Worm (Caenorhabditis elegans) whole organism, L1 larva: Measurements from ENCODE around the gene mdt-26.
A peak's percentile ranks its signal among the peaks of the same experiment; 100 is the strongest.

Experiments
- ceh-82 ChIP-seq, 3 experiments: fragments of 150-350 bp in 1 of 3; sonication (generic microtip) in 2 of 3; optimal IDR thresholded peaks; 2 replicates each; lab custom pipeline; 2014 to 2017; ENCODE audit warnings: missing biosample characterization in 3 of 3, missing genetic modification characterization in 3 of 3
- ceh-88 ChIP-seq: fragments of 200-800 bp; sonication (Bioruptor generic); IDR thresholded peaks from 2 replicates; pipeline ENCODE4 v1.3.6; 2022; ENCODE audit warnings: missing genetic modification characterization, missing compliant biosample characterization
- ces-1 ChIP-seq: fragments of 150-350 bp; optimal IDR thresholded peaks from 2 replicates; lab custom pipeline; 2014; ENCODE audit warnings: missing biosample characterization, missing genetic modification reagents, missing genetic modification characterization
- dpl-1 ChIP-seq, 3 experiments: fragments of 150-350 bp in 2 of 3; sonication (generic microtip) in 1 of 3; optimal IDR thresholded peaks; 2 replicates each; lab custom pipeline; 2014 to 2017; ENCODE audit warnings: missing biosample characterization in 3 of 3, missing genetic modification characterization in 3 of 3, missing genetic modification reagents in 3 of 3
- efl-3 ChIP-seq: fragments of 200-800 bp; sonication (Bioruptor generic); optimal IDR thresholded peaks from 2 replicates; lab custom pipeline; 2018; ENCODE audit warnings: mild to moderate bottlenecking, missing genetic modification characterization, missing compliant biosample characterization
- egl-13 ChIP-seq: sonication (generic microtip); optimal IDR thresholded peaks from 2 replicates; lab custom pipeline; 2016; ENCODE audit warnings: missing genotype, missing genetic modification reagents, missing genetic modification characterization, missing compliant biosample characterization
- egl-27 ChIP-seq, 2 experiments: fragments of 150-350 bp in 1 of 2; sonication (generic microtip); optimal IDR thresholded peaks; 3 replicates each; lab custom pipeline; 2017 to 2018; ENCODE audit warnings: missing biosample characterization in 2 of 2, missing genetic modification characterization in 2 of 2, missing genetic modification reagents in 2 of 2
- elt-2 ChIP-seq: sonication (generic microtip); optimal IDR thresholded peaks from 2 replicates; lab custom pipeline; 2016; ENCODE audit warnings: missing genetic modification characterization, mild to moderate bottlenecking, inconsistent platforms, missing compliant biosample characterization, missing genetic modification reagents
- ets-5 ChIP-seq: fragments of 200-800 bp; sonication (Bioruptor generic); IDR thresholded peaks from 2 replicates; pipeline ENCODE4 v1.3.6; 2022; ENCODE audit warnings: missing genetic modification characterization, missing compliant biosample characterization
- fkh-10 ChIP-seq: sonication (generic microtip); optimal IDR thresholded peaks from 2 replicates; lab custom pipeline; 2017; ENCODE audit warnings: missing biosample characterization, missing genetic modification reagents, missing genetic modification characterization
- fkh-8 ChIP-seq: sonication (generic microtip); optimal IDR thresholded peaks from 2 replicates; lab custom pipeline; 2016; ENCODE audit warnings: mild to moderate bottlenecking, missing genetic modification characterization, missing compliant biosample characterization
- irx-1 ChIP-seq: sonication (generic microtip); optimal IDR thresholded peaks from 2 replicates; lab custom pipeline; 2016; ENCODE audit warnings: missing genetic modification characterization, missing compliant biosample characterization
- isw-1 ChIP-seq: fragments of 200-800 bp; sonication (Bioruptor generic); IDR thresholded peaks from 2 replicates; pipeline ENCODE4 v1.3.6; 2022; ENCODE audit warnings: missing genetic modification characterization, missing compliant biosample characterization
- lin-14 ChIP-seq: fragments of 200-800 bp; sonication (Bioruptor generic); optimal IDR thresholded peaks from 2 replicates; lab custom pipeline; 2018; ENCODE audit warnings: mild to moderate bottlenecking, missing genetic modification characterization, moderate library complexity, missing compliant biosample characterization
- lin-15B ChIP-seq: fragments of 150-350 bp; sonication (generic microtip); optimal IDR thresholded peaks from 3 replicates; lab custom pipeline; 2014; ENCODE audit warnings: missing biosample characterization, missing genetic modification characterization
- nhr-11 ChIP-seq: fragments of 150-350 bp; optimal IDR thresholded peaks from 2 replicates; lab custom pipeline; 2014; ENCODE audit warnings: missing biosample characterization, missing genetic modification characterization
- nhr-12 ChIP-seq: sonication (generic microtip); optimal IDR thresholded peaks from 2 replicates; lab custom pipeline; 2017; ENCODE audit warnings: missing biosample characterization, missing genetic modification characterization
- nhr-20 ChIP-seq: sonication (generic microtip); optimal IDR thresholded peaks from 2 replicates; lab custom pipeline; 2016; ENCODE audit warnings: mild to moderate bottlenecking, missing genetic modification characterization, missing compliant biosample characterization
- nhr-28 ChIP-seq: fragments of 150-350 bp; optimal IDR thresholded peaks from 2 replicates; lab custom pipeline; 2014; ENCODE audit warnings: missing biosample characterization, missing genetic modification characterization
- nhr-47 ChIP-seq: sonication (generic microtip); optimal IDR thresholded peaks from 2 replicates; lab custom pipeline; 2016; ENCODE audit warnings: mild to moderate bottlenecking, missing genetic modification characterization, moderate library complexity, missing compliant biosample characterization
- nhr-76 ChIP-seq: sonication (generic microtip); optimal IDR thresholded peaks from 2 replicates; lab custom pipeline; 2017; ENCODE audit warnings: missing biosample characterization, missing genetic modification characterization
- nhr-77 ChIP-seq: fragments of 150-350 bp; optimal IDR thresholded peaks from 2 replicates; lab custom pipeline; 2014; ENCODE audit warnings: missing biosample characterization, missing genetic modification characterization
- nhr-85 ChIP-seq: sonication (generic microtip); peaks from one replicate; lab custom pipeline; 2016; ENCODE audit warnings: missing genetic modification characterization, inconsistent platforms, missing compliant biosample characterization
- pax-3 ChIP-seq: fragments of 200-800 bp; sonication (Bioruptor generic); optimal IDR thresholded peaks from 2 replicates; lab custom pipeline; 2018; ENCODE audit warnings: mild to moderate bottlenecking, missing genetic modification characterization, moderate library complexity, missing compliant biosample characterization
- pqm-1 ChIP-seq: sonication (generic microtip); optimal IDR thresholded peaks from 3 replicates; lab custom pipeline; 2017; ENCODE audit warnings: missing biosample characterization, missing genetic modification characterization
- skn-1 ChIP-seq: fragments of 150-350 bp; optimal IDR thresholded peaks from 2 replicates; lab custom pipeline; 2014; ENCODE audit warnings: missing biosample characterization, missing genetic modification characterization
- swsn-7 ChIP-seq: sonication (generic microtip); optimal IDR thresholded peaks from 2 replicates; lab custom pipeline; 2016; ENCODE audit warnings: missing genetic modification characterization, missing compliant biosample characterization
- tbx-2 ChIP-seq: sonication (generic microtip); optimal IDR thresholded peaks from 2 replicates; lab custom pipeline; 2016; ENCODE audit warnings: missing genetic modification characterization, missing compliant biosample characterization
- unc-30 ChIP-seq: sonication (generic microtip); optimal IDR thresholded peaks from 2 replicates; lab custom pipeline; 2017; ENCODE audit warnings: missing biosample characterization, missing genetic modification characterization
- unc-62 ChIP-seq: fragments of 150-350 bp; optimal IDR thresholded peaks from 2 replicates; lab custom pipeline; 2014; ENCODE audit warnings: missing biosample characterization, missing genetic modification reagents, missing genetic modification characterization
- unc-86 ChIP-seq: sonication (generic microtip); optimal IDR thresholded peaks from 2 replicates; lab custom pipeline; 2016; ENCODE audit warnings: missing genetic modification characterization, missing compliant biosample characterization
- unc-98 ChIP-seq: fragments of 200-800 bp; sonication (Bioruptor generic); IDR thresholded peaks from 2 replicates; pipeline ENCODE4 v1.3.6; 2022; ENCODE audit warnings: missing genetic modification characterization, missing compliant biosample characterization
- zag-1 ChIP-seq: fragments of 150-350 bp; optimal IDR thresholded peaks from 2 replicates; lab custom pipeline; 2014; ENCODE audit warnings: missing biosample characterization, missing genetic modification characterization
- ztf-11 ChIP-seq, 2 experiments: sonication (generic microtip); optimal IDR thresholded peaks; 2 replicates each; lab custom pipeline; 2016 to 2017; ENCODE audit warnings: missing genetic modification characterization in 2 of 2, missing biosample characterization in 1 of 2, missing compliant biosample characterization in 1 of 2

mdt-26 gene

DNA sequence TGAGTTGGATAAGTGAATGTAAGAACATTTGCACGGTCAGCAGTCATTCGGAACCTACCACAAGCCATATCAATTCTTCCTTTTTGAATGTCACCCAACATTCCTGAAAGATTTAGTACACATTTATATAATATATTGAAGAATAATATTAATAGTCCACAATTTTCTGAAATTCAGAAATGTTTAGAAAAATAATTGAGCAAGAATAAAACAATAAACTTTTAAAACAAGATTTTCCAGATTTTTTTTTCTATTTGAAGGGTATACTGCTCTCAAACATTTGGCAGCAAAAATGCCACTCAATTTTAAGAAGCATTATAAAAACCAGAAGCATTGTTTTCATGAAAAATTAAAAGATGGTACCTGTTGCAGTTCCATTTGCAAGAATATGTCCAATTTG lies 24.2 kb upstream of the mdt-26 start, which contains the start of gene F59E12.8:
Gene F59E12.8 (minus strand): TSS at position 101 of the 400 bp plus-strand sequence.
- TF ChIP-seq unc-86 (tag; lab: Kevin White, UChicago) (no peak), lin-15B (tag; lab: Kevin White, UChicago) (no peak), pqm-1 (no peak), unc-30 (tag; lab: Kevin White, UChicago) (no peak), egl-27 (tag; optimal IDR thresholded peaks at IDR 0.05; lab: Kevin White, UChicago) (no peak), efl-3 (GFP tag; lab: Kevin White, UChicago) (no peak), nhr-28 (tag; lab: Kevin White, UChicago) (no peak)

DNA sequence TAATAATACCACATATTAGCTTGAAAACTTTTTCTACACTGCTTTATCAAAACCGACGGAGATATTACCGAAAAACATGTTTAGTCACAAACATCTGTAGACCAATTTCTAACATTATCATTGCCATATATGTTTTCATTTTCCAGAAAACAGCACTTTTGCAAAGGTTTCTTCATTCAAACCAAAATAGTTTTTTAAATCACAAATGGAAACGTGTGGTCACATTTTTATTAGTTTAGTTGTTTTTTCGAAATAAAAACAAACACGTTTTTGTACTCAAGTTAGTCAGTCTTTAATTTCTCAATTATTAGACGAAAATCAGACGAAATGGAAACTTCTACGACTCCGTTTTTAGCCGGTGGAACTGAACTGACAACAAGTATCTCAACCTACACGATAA lies 22.9 kb upstream of the mdt-26 start, which contains the start of gene F59E12.3:
Gene F59E12.3 (plus strand): TSS at position 301 of the 400 bp plus-strand sequence.
- TF ChIP-seq irx-1 (tag; lab: Kevin White, UChicago), result no peak
- TF ChIP-seq nhr-85 (tag; lab: Kevin White, UChicago), result peak; percentile 42
- TF ChIP-seq, all 84 proteins: peak for 1

DNA sequence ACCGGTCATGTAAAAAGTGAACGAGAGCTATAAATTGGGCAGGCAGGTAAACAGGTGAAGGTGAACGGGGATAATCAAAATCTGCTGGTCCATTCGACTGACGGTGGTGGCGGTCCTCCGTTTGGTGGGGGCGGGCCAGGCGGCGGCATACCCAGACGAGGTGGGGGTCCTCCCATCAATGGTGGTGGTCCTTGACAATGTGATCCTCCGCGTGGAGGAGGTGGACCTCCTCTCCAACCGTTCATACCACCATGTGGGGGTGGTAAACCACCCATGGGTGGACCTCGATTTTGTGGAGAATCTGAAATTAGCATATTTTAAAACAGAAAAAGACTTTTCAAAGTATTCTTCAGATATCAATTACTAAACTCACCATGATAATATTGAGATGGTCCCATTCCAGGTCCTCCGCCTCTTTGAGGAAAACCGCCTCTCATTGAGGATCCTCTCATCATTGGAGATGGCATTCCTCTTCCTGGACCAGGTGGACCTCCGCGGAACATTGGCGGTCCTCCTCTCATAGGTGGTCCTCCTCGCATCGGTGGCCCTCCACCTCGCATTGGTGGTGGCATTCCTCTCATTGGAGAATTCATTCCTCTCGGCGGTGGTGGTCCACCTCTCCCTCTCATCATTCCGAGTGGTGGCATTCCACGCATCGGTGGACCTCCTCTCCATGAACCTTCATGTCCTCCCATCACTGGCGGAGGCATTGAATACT lies 20.5 kb upstream of the mdt-26 start:
- TF ChIP-seq unc-98 (GFP tag; lab: Robert Waterston, UW) (no peak), egl-13 (tag; lab: Kevin White, UChicago) (no peak), lin-14 (no peak), elt-2 (tag; lab: Kevin White, UChicago) (no peak), pqm-1 (no peak), ces-1 (GFP tag; lab: Kevin White, UChicago) (no peak), isw-1 (GFP tag; lab: Robert Waterston, UW) (no peak), efl-3 (GFP tag; lab: Kevin White, UChicago) (no peak), ceh-82 (tag; optimal IDR thresholded peaks at IDR 0.05; lab: Kevin White, UChicago) (no peak), nhr-47 (tag; lab: Kevin White, UChicago) (no peak)

DNA sequence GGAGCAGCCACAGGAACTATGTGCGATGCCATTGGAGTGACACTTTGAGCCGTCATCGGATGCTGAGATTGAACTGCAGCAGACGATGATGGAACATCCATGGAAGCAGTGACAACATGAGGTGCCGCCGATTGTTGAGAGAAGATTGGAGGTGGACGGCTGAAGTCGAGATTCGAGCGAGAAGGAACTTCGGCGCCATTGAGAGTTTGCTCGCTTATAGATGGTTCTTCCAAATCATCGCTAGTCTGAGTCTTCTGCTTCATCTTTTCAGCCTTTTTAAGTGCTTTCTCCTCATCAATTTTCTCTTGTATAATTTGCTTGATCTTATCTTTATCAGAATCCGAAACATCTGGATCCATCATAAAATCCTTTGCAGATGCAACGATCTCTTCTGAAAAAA lies 18.9 kb upstream of the mdt-26 start:
- TF ChIP-seq nhr-20 (tag; lab: Kevin White, UChicago), result no peak
- no peak for TF ChIP-seq fkh-10
- no peak for TF ChIP-seq nhr-85 (tag; lab: Kevin White, UChicago)
- TF ChIP-seq, all 84 proteins: peak for 0

DNA sequence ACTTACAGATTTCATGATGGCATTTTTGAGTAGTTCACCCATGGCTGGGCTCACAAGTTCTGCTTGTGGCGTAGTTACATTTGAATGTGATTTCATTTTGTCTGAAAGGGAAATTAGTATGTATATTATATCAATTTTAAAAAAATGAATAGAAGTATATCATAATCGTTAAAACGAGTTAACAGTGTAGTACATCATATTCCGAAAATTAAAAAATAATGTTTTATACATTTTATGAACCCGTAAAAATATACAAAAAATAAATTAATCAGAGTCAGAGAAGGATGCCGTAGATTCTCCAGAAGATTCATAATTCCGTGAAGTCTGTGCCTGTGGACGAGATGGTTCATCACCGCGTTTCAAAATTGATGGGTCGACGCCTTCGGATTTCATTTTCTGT lies 14.0 kb upstream of the mdt-26 start, which contains the start of gene F59E12.9:
Gene F59E12.9 (minus strand): TSS at position 101 of the 400 bp plus-strand sequence.
- no peak for TF ChIP-seq pqm-1
- no peak for TF ChIP-seq nhr-47 (tag; lab: Kevin White, UChicago)
- TF ChIP-seq egl-27 (tag; optimal IDR thresholded peaks at IDR 0.05; lab: Kevin White, UChicago), result no peak
- TF ChIP-seq fkh-8 (tag; lab: Kevin White, UChicago), result no peak
- TF ChIP-seq ces-1 (GFP tag; lab: Kevin White, UChicago), result no peak
- no peak for TF ChIP-seq elt-2 (tag; lab: Kevin White, UChicago)
- TF ChIP-seq zag-1 (tag; lab: Kevin White, UChicago), result no peak
- TF ChIP-seq ceh-88 (GFP tag; lab: Robert Waterston, UW), result no peak
- no peak for TF ChIP-seq unc-62
- no peak for TF ChIP-seq dpl-1 (GFP tag; optimal IDR thresholded peaks at IDR 0.05; lab: Kevin White, UChicago)
- TF ChIP-seq nhr-11 (tag; lab: Kevin White, UChicago), result no peak
- TF ChIP-seq nhr-20 (tag; lab: Kevin White, UChicago), result no peak
- no peak for TF ChIP-seq unc-86 (tag; lab: Kevin White, UChicago)
- no peak for TF ChIP-seq ets-5 (GFP tag; lab: Robert Waterston, UW)
- no peak for TF ChIP-seq nhr-76 (tag; lab: Kevin White, UChicago)
- no peak for TF ChIP-seq swsn-7
- no peak for TF ChIP-seq ztf-11 (tag; optimal IDR thresholded peaks at IDR 0.05; lab: Kevin White, UChicago)

DNA sequence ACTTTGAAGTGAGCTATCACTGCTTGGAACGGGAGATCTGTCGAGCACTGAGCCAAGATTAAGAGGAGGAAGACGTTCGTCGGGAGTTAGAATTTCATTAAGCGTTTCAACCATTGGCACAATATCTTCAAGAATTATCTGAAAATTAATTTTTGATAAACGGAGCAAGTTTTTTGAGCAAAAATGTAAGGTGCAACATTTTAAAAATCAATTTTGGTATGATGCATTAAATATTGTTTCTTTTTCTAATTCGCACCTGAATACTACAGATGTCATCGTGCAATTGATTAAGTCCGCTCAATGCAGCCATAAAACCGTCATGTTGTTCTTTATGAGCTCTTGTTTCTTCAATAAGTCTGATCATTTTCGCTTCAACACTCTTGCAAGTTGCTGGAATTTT lies 12.7 kb upstream of the mdt-26 start, which contains the start of gene ddl-1:
Gene ddl-1 (minus strand): TSS at position 101 of the 400 bp plus-strand sequence.
- TF ChIP-seq egl-13 (tag; lab: Kevin White, UChicago), result no peak
- TF ChIP-seq nhr-77 (tag; lab: Kevin White, UChicago), result no peak
- TF ChIP-seq nhr-12 (tag; lab: Kevin White, UChicago), result no peak
- TF ChIP-seq tbx-2, result no peak
- no peak for TF ChIP-seq skn-1 (tag; lab: Kevin White, UChicago)
- TF ChIP-seq nhr-85 (tag; lab: Kevin White, UChicago), result no peak
- no peak for TF ChIP-seq pax-3 (tag; lab: Kevin White, UChicago)
- TF ChIP-seq fkh-8 (tag; lab: Kevin White, UChicago), result no peak
